Fruit fly (Drosophila melanogaster) whole organism, embryonic: ENCODE results near the gene mthl9.

Source experiments
- Ada2b ChIP-seq: fragments of 200-800 bp; sonication (Bioruptor generic); IDR thresholded peaks from 2 replicates; pipeline ENCODE4 v1.3.6; 2022; ENCODE audit warnings: missing biosample characterization, missing genetic modification characterization
- Aef1 ChIP-seq: fragments of 200-800 bp; sonication (Bioruptor generic); IDR thresholded peaks from 3 replicates; pipeline ENCODE4 v1.3.6; 2022; ENCODE audit warnings: missing biosample characterization, missing genetic modification characterization
- Asciz ChIP-seq: fragments of 200-800 bp; sonication (Bioruptor generic); optimal IDR thresholded peaks from 2 replicates; lab custom pipeline; 2017; ENCODE audit warnings: missing biosample characterization, mild to moderate bottlenecking, missing genetic modification characterization, missing genetic modification reagents
- Atf6 ChIP-seq: fragments of 200-800 bp; sonication (Bioruptor generic); IDR thresholded peaks from 2 replicates; pipeline ENCODE4 v1.3.6; 2022; ENCODE audit warnings: missing biosample characterization, missing genetic modification characterization
- CG10321 ChIP-seq: fragments of 200-800 bp; sonication (Bioruptor generic); IDR thresholded peaks from 2 replicates; pipeline ENCODE4 v1.3.6; 2022; ENCODE audit warnings: missing biosample characterization, missing genetic modification characterization
- CG11247 ChIP-seq: fragments of 200-800 bp; sonication (Bioruptor generic); IDR thresholded peaks from 2 replicates; pipeline ENCODE4 v1.3.6; 2022; ENCODE audit warnings: missing biosample characterization, missing genetic modification characterization
- CG13287 ChIP-seq: fragments of 200-800 bp; sonication (Bioruptor generic); IDR thresholded peaks from 2 replicates; pipeline ENCODE4 v1.3.6; 2022; ENCODE audit warnings: missing biosample characterization, missing genetic modification characterization; ENCODE audit not compliant: partially characterized antibody
- CG13624 ChIP-seq: fragments of 200-800 bp; sonication (Bioruptor generic); optimal IDR thresholded peaks from 2 replicates; lab custom pipeline; 2016; ENCODE audit warnings: missing biosample characterization, missing genetic modification characterization
- CG15601 ChIP-seq: fragments of 200-800 bp; sonication (Bioruptor generic); optimal IDR thresholded peaks from 3 replicates; lab custom pipeline; 2019; ENCODE audit warnings: missing biosample characterization, mild to moderate bottlenecking, missing genetic modification characterization, moderate library complexity
- CG16779 ChIP-seq: fragments of 200-800 bp; sonication (Bioruptor generic); IDR thresholded peaks from 2 replicates; pipeline ENCODE4 v1.3.6; 2022; ENCODE audit warnings: missing biosample characterization, missing genetic modification characterization
- CG17802 ChIP-seq: fragments of 200-800 bp; sonication (Bioruptor generic); optimal IDR thresholded peaks from 2 replicates; lab custom pipeline; 2018; ENCODE audit warnings: missing biosample characterization, mild to moderate bottlenecking, missing genetic modification characterization, moderate library complexity
- CG18011 ChIP-seq: fragments of 200-800 bp; sonication (Bioruptor generic); optimal IDR thresholded peaks from 2 replicates; lab custom pipeline; 2017; ENCODE audit warnings: missing biosample characterization, missing genetic modification characterization, mild to moderate bottlenecking, moderate library complexity, missing genotype
- CG18619 ChIP-seq: fragments of 200-800 bp; sonication (Bioruptor generic); optimal IDR thresholded peaks from 3 replicates; lab custom pipeline; 2017; ENCODE audit warnings: missing biosample characterization, mild to moderate bottlenecking, missing genetic modification characterization
- CG32532 ChIP-seq: fragments of 200-800 bp; sonication (Bioruptor generic); IDR thresholded peaks from 2 replicates; pipeline ENCODE4 v1.3.6; 2022; ENCODE audit warnings: missing biosample characterization, missing genetic modification characterization
- CG33213 ChIP-seq: fragments of 200-800 bp; sonication (Bioruptor generic); optimal IDR thresholded peaks from 3 replicates; lab custom pipeline; 2016; ENCODE audit warnings: missing biosample characterization, missing genetic modification characterization
- CG6175 ChIP-seq: fragments of 200-800 bp; sonication (Bioruptor generic); IDR thresholded peaks from 3 replicates; pipeline ENCODE4 v1.3.6; 2022; ENCODE audit warnings: missing biosample characterization, missing genetic modification characterization
- CG7357 ChIP-seq: fragments of 200-800 bp; sonication (Bioruptor generic); IDR thresholded peaks from 3 replicates; pipeline ENCODE4 v1.3.6; 2022; ENCODE audit warnings: missing biosample characterization, missing genetic modification characterization
- CG7963 ChIP-seq: fragments of 200-800 bp; sonication (Bioruptor generic); IDR thresholded peaks from 3 replicates; pipeline ENCODE4 v1.3.6; 2022; ENCODE audit warnings: missing biosample characterization, missing genetic modification characterization; ENCODE audit not compliant: partially characterized antibody
- CG8290 ChIP-seq, 3 experiments: fragments of 200-800 bp; sonication (Bioruptor generic); optimal IDR thresholded peaks; 2 replicates each; lab custom pipeline; 2016 to 2019; ENCODE audit warnings: missing biosample characterization in 3 of 3, missing genetic modification characterization in 3 of 3, mild to moderate bottlenecking in 2 of 3, moderate library complexity in 1 of 3
- CG8924 ChIP-seq: fragments of 200-800 bp; optimal IDR thresholded peaks from 3 replicates; lab custom pipeline; 2019; ENCODE audit warnings: missing biosample characterization, mild to moderate bottlenecking, missing genetic modification characterization, moderate library complexity
- CG9437 ChIP-seq: fragments of 200-800 bp; sonication (Bioruptor generic); optimal IDR thresholded peaks from 2 replicates; lab custom pipeline; 2018; ENCODE audit warnings: missing biosample characterization, mild to moderate bottlenecking, missing genetic modification characterization
- Dip3 ChIP-seq: fragments of 200-800 bp; sonication (Bioruptor generic); optimal IDR thresholded peaks from 3 replicates; lab custom pipeline; 2016; ENCODE audit warnings: missing biosample characterization, missing genetic modification characterization
- Dref ChIP-seq: fragments of 200-800 bp; sonication (Bioruptor generic); IDR thresholded peaks from 2 replicates; pipeline ENCODE4 v1.3.6; 2022; ENCODE audit warnings: missing biosample characterization, missing genetic modification characterization
- E2f1 ChIP-seq: fragments of 200-800 bp; sonication (Bioruptor generic); IDR thresholded peaks from 2 replicates; pipeline ENCODE4 v1.3.6; 2022; ENCODE audit warnings: missing biosample characterization, missing genetic modification characterization
- ERR ChIP-seq: fragments of 200-800 bp; sonication (Bioruptor generic); optimal IDR thresholded peaks from 2 replicates; lab custom pipeline; 2016; ENCODE audit warnings: missing biosample characterization, missing genetic modification characterization
- H15 ChIP-seq: fragments of 200-800 bp; sonication (Bioruptor generic); IDR thresholded peaks from 3 replicates; pipeline ENCODE4 v1.3.6; 2022; ENCODE audit warnings: missing biosample characterization, missing genetic modification characterization
- MBD-R2 ChIP-seq: fragments of 200-800 bp; sonication (Bioruptor generic); IDR thresholded peaks from 2 replicates; pipeline ENCODE4 v1.3.6; 2022; ENCODE audit warnings: missing biosample characterization, missing genetic modification characterization
- NFAT ChIP-seq: fragments of 200-800 bp; sonication (Bioruptor generic); IDR thresholded peaks from 2 replicates; pipeline ENCODE4 v1.3.6; 2022; ENCODE audit warnings: missing biosample characterization, missing genetic modification characterization
- Optix ChIP-seq: fragments of 200-800 bp; sonication (Bioruptor generic); IDR thresholded peaks from 3 replicates; pipeline ENCODE4 v1.3.6; 2022; ENCODE audit warnings: missing biosample characterization, missing genetic modification characterization
- PHDP ChIP-seq: fragments of 200-800 bp; sonication (Bioruptor generic); optimal IDR thresholded peaks from 3 replicates; lab custom pipeline; 2018; ENCODE audit warnings: missing biosample characterization, mild to moderate bottlenecking, missing genetic modification characterization, moderate library complexity
- Scr ChIP-seq: fragments of 200-800 bp; sonication (Bioruptor generic); IDR thresholded peaks from 2 replicates; pipeline ENCODE4 v1.3.6; 2022; ENCODE audit warnings: missing biosample characterization, missing genetic modification characterization; ENCODE audit not compliant: partially characterized antibody
- TFAM ChIP-seq: fragments of 200-800 bp; sonication (Bioruptor generic); optimal IDR thresholded peaks from 2 replicates; lab custom pipeline; 2017; ENCODE audit warnings: missing biosample characterization, missing genetic modification characterization, inconsistent platforms
- Usf ChIP-seq: fragments of 200-800 bp; sonication (Bioruptor generic); optimal IDR thresholded peaks from 2 replicates; lab custom pipeline; 2017; ENCODE audit warnings: missing genotype, missing biosample characterization, missing genetic modification characterization
- abd-A ChIP-seq: fragments of 200-800 bp; sonication (Bioruptor generic); optimal IDR thresholded peaks from 3 replicates; lab custom pipeline; 2019; ENCODE audit warnings: missing biosample characterization, mild to moderate bottlenecking, missing genetic modification characterization, moderate library complexity
- az2 ChIP-seq: fragments of 200-800 bp; sonication (Bioruptor generic); optimal IDR thresholded peaks from 3 replicates; lab custom pipeline; 2016; ENCODE audit warnings: missing biosample characterization, missing genetic modification characterization
- bigmax ChIP-seq: fragments of 200-800 bp; sonication (Bioruptor generic); optimal IDR thresholded peaks from 2 replicates; lab custom pipeline; 2018; ENCODE audit warnings: missing biosample characterization, mild to moderate bottlenecking, missing genetic modification characterization
- croc ChIP-seq: fragments of 200-800 bp; sonication (Bioruptor generic); conservative IDR thresholded peaks from 3 replicates; pipeline ENCODE4 v1.3.6; 2022; ENCODE audit warnings: missing biosample characterization, missing genetic modification characterization
- dan ChIP-seq: fragments of 200-800 bp; sonication (Bioruptor generic); IDR thresholded peaks from 2 replicates; pipeline ENCODE4 v1.3.6; 2022; ENCODE audit warnings: missing biosample characterization, missing genetic modification characterization
- kay ChIP-seq: fragments of 200-800 bp; sonication (Bioruptor generic); optimal IDR thresholded peaks from 2 replicates; lab custom pipeline; 2016; ENCODE audit warnings: missing biosample characterization, missing genetic modification characterization
- nerfin-1 ChIP-seq: fragments of 200-800 bp; sonication (Bioruptor generic); optimal IDR thresholded peaks from 3 replicates; lab custom pipeline; 2019; ENCODE audit warnings: missing biosample characterization, mild to moderate bottlenecking, missing genetic modification characterization, moderate library complexity
- pfk ChIP-seq: fragments of 200-800 bp; sonication (Bioruptor generic); optimal IDR thresholded peaks from 2 replicates; lab custom pipeline; 2018; ENCODE audit warnings: missing biosample characterization, mild to moderate bottlenecking, missing genetic modification characterization, moderate library complexity
- sens-2 ChIP-seq: fragments of 200-800 bp; sonication (Bioruptor generic); IDR thresholded peaks from 2 replicates; pipeline ENCODE4 v1.3.6; 2022; ENCODE audit warnings: missing biosample characterization, missing genetic modification characterization
- seq ChIP-seq: fragments of 200-800 bp; sonication (Bioruptor generic); IDR thresholded peaks from 2 replicates; pipeline ENCODE4 v1.3.6; 2022; ENCODE audit warnings: missing biosample characterization, missing genetic modification characterization
- sna ChIP-seq: fragments of 200-800 bp; sonication (Bioruptor generic); IDR thresholded peaks from 2 replicates; pipeline ENCODE4 v1.3.6; 2022; ENCODE audit warnings: missing biosample characterization, missing genetic modification characterization; ENCODE audit not compliant: partially characterized antibody
- tin ChIP-seq: fragments of 200-800 bp; sonication (Bioruptor generic); optimal IDR thresholded peaks from 3 replicates; lab custom pipeline; 2016; ENCODE audit warnings: missing biosample characterization, missing genetic modification characterization
- trh ChIP-seq: fragments of 200-800 bp; sonication (Bioruptor generic); optimal IDR thresholded peaks from 2 replicates; lab custom pipeline; 2016; ENCODE audit warnings: missing biosample characterization, missing genetic modification characterization
- ttk ChIP-seq: fragments of 200-800 bp; sonication (Bioruptor generic); IDR thresholded peaks from 2 replicates; pipeline ENCODE4 v2.1.2; 2022; ENCODE audit warnings: missing biosample characterization, missing genetic modification characterization
- tup ChIP-seq: fragments of 200-800 bp; sonication (Bioruptor generic); optimal IDR thresholded peaks from 2 replicates; lab custom pipeline; 2016; ENCODE audit warnings: missing biosample characterization, mild to moderate bottlenecking, missing genetic modification characterization, moderate library complexity
- usp ChIP-seq: fragments of >200 bp; optimal IDR thresholded peaks from 2 replicates; lab custom pipeline; 2017; ENCODE audit warnings: missing biosample characterization, missing genetic modification characterization

Gene mthl9

dm6 chr3L:348406-348743, 16.3 kb upstream of the mthl9 start (continued):
- TF ChIP-seq PHDP (tag; lab: Kevin White, UChicago) (no peak), CG13287 (no peak), dan (GFP tag; lab: Robert Waterston, UW) (no peak), seq (GFP tag; lab: Robert Waterston, UW) (no peak; the same call in 1 of the 2 replicates), CG15601 (tag; lab: Kevin White, UChicago) (no peak), CG9437 (GFP tag; lab: Kevin White, UChicago) (no peak), Ada2b (GFP tag; lab: Robert Waterston, UW) (no peak), CG13624 (GFP tag; lab: Kevin White, UChicago) (no peak), Usf (no peak), H15 (GFP tag; lab: Robert Waterston, UW) (no peak), usp (GFP tag; lab: Kevin White, UChicago) (no peak), NFAT (GFP tag; lab: Robert Waterston, UW) (no peak), Dip3 (no peak), ttk (GFP tag; lab: Robert Waterston, UW) (no peak), tin (GFP tag; lab: Kevin White, UChicago) (no peak), CG11247 (peak; percentile 3; the same call in 1 of the 2 replicates), sens-2 (no peak), abd-A (tag; lab: Kevin White, UChicago) (no peak)
- TF ChIP-seq, all 482 proteins: peak for 7

dm6 chr3L:347641-348405, 15.7 kb upstream of the mthl9 start:
- TF ChIP-seq Scr (GFP tag; lab: Robert Waterston, UW) (no peak), CG33213 (peak; percentile 40), pfk (GFP tag; lab: Kevin White, UChicago) (no peak), tup (GFP tag; lab: Kevin White, UChicago) (no peak), nerfin-1 (tag; lab: Kevin White, UChicago) (peak; percentile 53), az2 (GFP tag; lab: Kevin White, UChicago) (peak; percentile 83), H15 (GFP tag; lab: Robert Waterston, UW) (peak; percentile 82), ttk (GFP tag; lab: Robert Waterston, UW) (peak; percentile 67), CG17802 (tag; lab: Kevin White, UChicago) (peak; percentile 53), CG8290 (GFP tag; optimal IDR thresholded peaks at IDR 0.05; lab: Kevin White, UChicago) (peak; percentile 38), CG8290 (tag; optimal IDR thresholded peaks at IDR 0.05; lab: Kevin White, UChicago) (peak in 1 of 2 experiments; percentile 71), Optix (GFP tag; lab: Robert Waterston, UW) (peak; percentile 76), CG18619 (GFP tag; lab: Kevin White, UChicago) (peak; percentile 64), CG7357 (GFP tag; lab: Robert Waterston, UW) (no peak), Aef1 (GFP tag; lab: Robert Waterston, UW) (peak; percentile 34; the same call in 1 of the 3 replicates), CG7963 (GFP tag; lab: Robert Waterston, UW) (no peak), CG9437 (GFP tag; lab: Kevin White, UChicago) (peak; percentile 40), sna (GFP tag; lab: Robert Waterston, UW) (no peak), Dref (no peak), CG32532 (no peak), kay (GFP tag; lab: Kevin White, UChicago) (peak; percentile 63), croc (GFP tag; lab: Robert Waterston, UW) (peak; percentile 64), bigmax (GFP tag; lab: Kevin White, UChicago) (no peak), trh (GFP tag; lab: Kevin White, UChicago) (no peak), ERR (no peak), Atf6 (GFP tag; lab: Robert Waterston, UW) (peak; percentile 30; the same call in 1 of the 2 replicates), CG10321 (GFP tag; lab: Robert Waterston, UW) (no peak), Asciz (GFP tag; lab: Kevin White, UChicago) (peak; percentile 61), TFAM (GFP tag; lab: Kevin White, UChicago) (peak; percentile 17), CG6175 (GFP tag; lab: Robert Waterston, UW) (no peak), CG18011 (GFP tag; lab: Kevin White, UChicago) (no peak), MBD-R2 (GFP tag; lab: Robert Waterston, UW) (no peak), CG8924 (peak; percentile 68), E2f1 (GFP tag; lab: Robert Waterston, UW) (peak; percentile 68), CG16779 (GFP tag; lab: Robert Waterston, UW) (0 out of 2 replicates have a peak, but pooled peaks have one; percentile 14)
